Worm (Caenorhabditis elegans): Measurements from ENCODE around the gene F48D6.4.

- TF ChIP-seq nhr-77 (tag; optimal IDR thresholded peaks at IDR 0.05) (no peak), zag-1 (tag; optimal IDR thresholded peaks at IDR 0.05) (no peak), egl-27 (tag; optimal IDR thresholded peaks at IDR 0.05) (no peak), nhr-76 (tag; optimal IDR thresholded peaks at IDR 0.05) (no peak), elt-1 (tag; optimal IDR thresholded peaks at IDR 0.05) (no peak), unc-62 (GFP tag; optimal IDR thresholded peaks at IDR 0.05) (no peak), ZK546.5 (tag; optimal IDR thresholded peaks at IDR 0.05) (no peak), nhr-12 (tag; optimal IDR thresholded peaks at IDR 0.05) (no peak)
These were observed 38.7 kb upstream of the F48D6.4 start, which contains the start of gene cka-2 for ce11 chrX:4285669-4286174.
